Worm (Caenorhabditis elegans): ENCODE results near the gene lsm-8.
"Not testable (repeated sequence)": the region's sequence is repeated elsewhere in the genome, so short reads cannot be mapped to it uniquely, and the experiment has no call there.

The lsm-8 gene

ce11 chrIV:6325772-6326171, 554 bp upstream of the lsm-8 start:
- TF ChIP-seq him-1 (tag; optimal IDR thresholded peaks at IDR 0.05) (no peak), W03F9.2 (tag; optimal IDR thresholded peaks at IDR 0.05) (no peak), dao-5 (tag; optimal IDR thresholded peaks at IDR 0.05) (no peak)

ce11 chrIV:6327363-6328015, 1.2 kb downstream of the lsm-8 start:
- peak; percentile 60 for TF ChIP-seq W03F9.2 (tag; optimal IDR thresholded peaks at IDR 0.05)
- TF ChIP-seq dao-5 (tag; optimal IDR thresholded peaks at IDR 0.05): no peak
- no peak for TF ChIP-seq him-1 (tag; optimal IDR thresholded peaks at IDR 0.05)

- TF ChIP-seq him-1 (tag; optimal IDR thresholded peaks at IDR 0.05) (no peak), dao-5 (tag; optimal IDR thresholded peaks at IDR 0.05) (no peak), W03F9.2 (tag; optimal IDR thresholded peaks at IDR 0.05) (no peak)
These were observed 1.9 kb downstream of the lsm-8 start for ce11 chrIV:6328198-6328597.

ce11 chrIV:6329339-6329738, 3.0 kb downstream of the lsm-8 start, which contains the start of gene seu-1:
TSS of gene seu-1 (plus strand) at chrIV:6329639.
- TF ChIP-seq him-1 (tag; optimal IDR thresholded peaks at IDR 0.05): no peak
- no peak for TF ChIP-seq W03F9.2 (tag; optimal IDR thresholded peaks at IDR 0.05)
- no peak for TF ChIP-seq dao-5 (tag; optimal IDR thresholded peaks at IDR 0.05)

ce11 chrIV:6330790-6331189, 4.5 kb downstream of the lsm-8 start:
- peak; percentile 21 for TF ChIP-seq W03F9.2 (tag; optimal IDR thresholded peaks at IDR 0.05)
- TF ChIP-seq dao-5 (tag; optimal IDR thresholded peaks at IDR 0.05): no peak

- no peak for TF ChIP-seq W03F9.2 (tag; optimal IDR thresholded peaks at IDR 0.05)
- TF ChIP-seq him-1 (tag; optimal IDR thresholded peaks at IDR 0.05): no peak
- no peak for TF ChIP-seq dao-5 (tag; optimal IDR thresholded peaks at IDR 0.05)
These were observed 7.6 kb downstream of the lsm-8 start, which contains the start of gene blos-2 for ce11 chrIV:6333915-6334314. TSS of gene blos-2 (plus strand) at chrIV:6334215.

ce11 chrIV:6335908-6336307, 9.6 kb downstream of the lsm-8 start, which contains the start of gene mif-4:
TSS of gene mif-4 (minus strand) at chrIV:6335994.
- TF ChIP-seq W03F9.2 (tag; optimal IDR thresholded peaks at IDR 0.05) (no peak), dao-5 (tag; optimal IDR thresholded peaks at IDR 0.05) (no peak), him-1 (tag; optimal IDR thresholded peaks at IDR 0.05) (no peak)

ce11 chrIV:6336748-6337147, 10.4 kb downstream of the lsm-8 start:
- TF ChIP-seq dao-5 (tag; optimal IDR thresholded peaks at IDR 0.05) (no peak), him-1 (tag; optimal IDR thresholded peaks at IDR 0.05) (peak; percentile 81), W03F9.2 (tag; optimal IDR thresholded peaks at IDR 0.05) (peak; percentile 95)

- TF ChIP-seq W03F9.2 (tag; optimal IDR thresholded peaks at IDR 0.05) (no peak), him-1 (tag; optimal IDR thresholded peaks at IDR 0.05) (no peak), dao-5 (tag; optimal IDR thresholded peaks at IDR 0.05) (no peak)
These were observed 11.0 kb downstream of the lsm-8 start, which contains the start of gene ipla-6 for ce11 chrIV:6337353-6337752. TSS of gene ipla-6 (plus strand) at chrIV:6337653.

- no peak for TF ChIP-seq W03F9.2 (tag; optimal IDR thresholded peaks at IDR 0.05)
- no peak for TF ChIP-seq dao-5 (tag; optimal IDR thresholded peaks at IDR 0.05)
- no peak for TF ChIP-seq him-1 (tag; optimal IDR thresholded peaks at IDR 0.05)
These were observed 16.1 kb downstream of the lsm-8 start, which contains the start of gene Y73B6BL.288 for ce11 chrIV:6342431-6342830. TSS of gene Y73B6BL.288 (minus strand) at chrIV:6342531.

- TF ChIP-seq W03F9.2 (tag; optimal IDR thresholded peaks at IDR 0.05) (no peak), him-1 (tag; optimal IDR thresholded peaks at IDR 0.05) (no peak), dao-5 (tag; optimal IDR thresholded peaks at IDR 0.05) (no peak)
These were observed 16.6 kb downstream of the lsm-8 start, which contains the start of gene Y73B6BL.14 for ce11 chrIV:6342876-6343275. TSS of gene Y73B6BL.14 (minus strand) at chrIV:6342976.

ce11 chrIV:6347213-6347612, 20.9 kb downstream of the lsm-8 start, which contains the start of gene Y73B6BL.289:
TSS of gene Y73B6BL.289 (plus strand) at chrIV:6347513.
- TF ChIP-seq him-1, W03F9.2, dao-5 (tag; optimal IDR thresholded peaks at IDR 0.05): not testable (repeated sequence)

ce11 chrIV:6361668-6362067, 35.3 kb downstream of the lsm-8 start, which contains the start of gene Y73B6BL.47:
TSS of gene Y73B6BL.47 (plus strand) at chrIV:6361968.
- no peak for TF ChIP-seq W03F9.2 (tag; optimal IDR thresholded peaks at IDR 0.05)
- TF ChIP-seq him-1 (tag; optimal IDR thresholded peaks at IDR 0.05): no peak
- no peak for TF ChIP-seq dao-5 (tag; optimal IDR thresholded peaks at IDR 0.05)

ce11 chrIV:6363604-6364003, 37.3 kb downstream of the lsm-8 start:
- TF ChIP-seq W03F9.2 (tag; optimal IDR thresholded peaks at IDR 0.05): no peak
- TF ChIP-seq dao-5 (tag; optimal IDR thresholded peaks at IDR 0.05): no peak
- no peak for TF ChIP-seq him-1 (tag; optimal IDR thresholded peaks at IDR 0.05)

All from whole organism, L4/young adult.